Worm (Caenorhabditis elegans) whole organism, mixed stage, embryonic: Measurements from ENCODE around the gene F10E7.6.

Experiments
- M03D4.4 ChIP-seq: sonication (generic microtip); optimal IDR thresholded peaks from 2 replicates; lab custom pipeline; 2017; ENCODE audit warnings: mild to moderate bottlenecking, missing genetic modification characterization, missing compliant biosample characterization
- bed-3 ChIP-seq: fragments of 200-800 bp; sonication (Bioruptor generic); optimal IDR thresholded peaks from 3 replicates; lab custom pipeline; 2018; ENCODE audit warnings: mild to moderate bottlenecking, missing genetic modification characterization, moderate library complexity, missing compliant biosample characterization
- blmp-1 ChIP-seq: fragments of 150-350 bp; optimal IDR thresholded peaks from 2 replicates; lab custom pipeline; 2014; ENCODE audit warnings: missing biosample characterization, missing genetic modification characterization
- ceh-39 ChIP-seq: fragments of 150-350 bp; optimal IDR thresholded peaks from 2 replicates; lab custom pipeline; 2014; ENCODE audit warnings: missing biosample characterization, missing genetic modification characterization
- ceh-83 ChIP-seq: fragments of 200-800 bp; sonication (Bioruptor generic); optimal IDR thresholded peaks from 2 replicates; lab custom pipeline; 2018; ENCODE audit warnings: mild to moderate bottlenecking, missing genetic modification characterization, missing compliant biosample characterization
- ces-1 ChIP-seq: fragments of 150-350 bp; optimal IDR thresholded peaks from 2 replicates; lab custom pipeline; 2014; ENCODE audit warnings: missing biosample characterization, missing genetic modification reagents, missing genetic modification characterization
- cnd-1 ChIP-seq: fragments of 200-800 bp; sonication (Bioruptor generic); optimal IDR thresholded peaks from 2 replicates; lab custom pipeline; 2018; ENCODE audit warnings: mild to moderate bottlenecking, missing genetic modification characterization, missing compliant biosample characterization
- drap-1 ChIP-seq: fragments of 200-800 bp; sonication (Bioruptor generic); optimal IDR thresholded peaks from 3 replicates; lab custom pipeline; 2018; ENCODE audit warnings: mild to moderate bottlenecking, missing genetic modification characterization, missing compliant biosample characterization
- elt-1 ChIP-seq: sonication (generic microtip); optimal IDR thresholded peaks from 2 replicates; lab custom pipeline; 2017; ENCODE audit warnings: missing genetic modification characterization, mild to moderate bottlenecking, missing compliant biosample characterization, antibody characterized with exemption, moderate library complexity, borderline replicate concordance; ENCODE audit not compliant: insufficient read depth
- elt-3 ChIP-seq: fragments of 150-350 bp; optimal IDR thresholded peaks from 2 replicates; lab custom pipeline; 2014; ENCODE audit warnings: missing biosample characterization, missing genetic modification characterization
- flh-1 ChIP-seq: fragments of 200-800 bp; sonication (Bioruptor generic); optimal IDR thresholded peaks from 2 replicates; lab custom pipeline; 2018; ENCODE audit warnings: mild to moderate bottlenecking, missing genetic modification characterization, moderate library complexity, missing compliant biosample characterization
- ham-2 ChIP-seq: fragments of 200-800 bp; sonication (Bioruptor generic); optimal IDR thresholded peaks from 2 replicates; lab custom pipeline; 2018; ENCODE audit warnings: mild to moderate bottlenecking, missing genetic modification characterization, missing compliant biosample characterization
- hlh-1 ChIP-seq: fragments of 150-350 bp; optimal IDR thresholded peaks from 2 replicates; lab custom pipeline; 2014; ENCODE audit warnings: missing biosample characterization, missing genetic modification reagents, missing genetic modification characterization
- lin-32 ChIP-seq: fragments of 200-800 bp; sonication (Bioruptor generic); optimal IDR thresholded peaks from 2 replicates; lab custom pipeline; 2018; ENCODE audit warnings: mild to moderate bottlenecking, missing genetic modification characterization, missing compliant biosample characterization
- lsy-2 ChIP-seq: fragments of 150-350 bp; optimal IDR thresholded peaks from 2 replicates; lab custom pipeline; 2014; ENCODE audit warnings: missing biosample characterization, missing genetic modification characterization
- mab-5 ChIP-seq: fragments of 150-350 bp; optimal IDR thresholded peaks from 2 replicates; lab custom pipeline; 2014; ENCODE audit warnings: missing biosample characterization, missing genetic modification characterization
- mep-1 ChIP-seq: fragments of 150-350 bp; optimal IDR thresholded peaks from 2 replicates; lab custom pipeline; 2017; ENCODE audit warnings: missing biosample characterization, missing genetic modification reagents, missing genetic modification characterization, inconsistent platforms
- nhr-2 ChIP-seq: fragments of 150-350 bp; optimal IDR thresholded peaks from 2 replicates; lab custom pipeline; 2014; ENCODE audit warnings: missing biosample characterization, missing genetic modification characterization
- nhr-237 ChIP-seq: fragments of 150-350 bp; optimal IDR thresholded peaks from 2 replicates; lab custom pipeline; 2014; ENCODE audit warnings: missing biosample characterization, missing genetic modification characterization
- nhr-28 ChIP-seq: fragments of 150-350 bp; optimal IDR thresholded peaks from 2 replicates; lab custom pipeline; 2014; ENCODE audit warnings: missing biosample characterization, missing genetic modification characterization
- nhr-76 ChIP-seq: sonication (generic microtip); optimal IDR thresholded peaks from 2 replicates; lab custom pipeline; 2017; ENCODE audit warnings: missing biosample characterization, missing genetic modification characterization
- pha-4 ChIP-seq: fragments of 150-350 bp; optimal IDR thresholded peaks from 2 replicates; lab custom pipeline; 2018; ENCODE audit warnings: missing biosample characterization, missing genetic modification reagents, missing genetic modification characterization
- snpc-4 ChIP-seq: fragments of 150-350 bp; optimal IDR thresholded peaks from 2 replicates; lab custom pipeline; 2014; ENCODE audit warnings: missing biosample characterization, missing genetic modification characterization
- sptf-1 ChIP-seq: sonication (generic microtip); optimal IDR thresholded peaks from 2 replicates; lab custom pipeline; 2017; ENCODE audit warnings: mild to moderate bottlenecking, missing genetic modification characterization, moderate library complexity, missing compliant biosample characterization
- unc-120 ChIP-seq: sonication (generic microtip); optimal IDR thresholded peaks from 2 replicates; lab custom pipeline; 2017; ENCODE audit warnings: missing genetic modification characterization, missing compliant biosample characterization; ENCODE audit not compliant: poor library complexity, severe bottlenecking
- unc-39 ChIP-seq: fragments of 150-350 bp; optimal IDR thresholded peaks from 2 replicates; lab custom pipeline; 2014; ENCODE audit warnings: missing biosample characterization, missing genetic modification characterization
- zip-8 ChIP-seq: fragments of 150-350 bp; optimal IDR thresholded peaks from 2 replicates; lab custom pipeline; 2014; ENCODE audit warnings: missing biosample characterization, missing genetic modification characterization
- ztf-11 ChIP-seq: fragments of 150-350 bp; optimal IDR thresholded peaks from 2 replicates; lab custom pipeline; 2014; ENCODE audit warnings: missing biosample characterization, missing genetic modification characterization

The F10E7.6 gene

ce11 chrII:7119525-7119924, 6.6 kb downstream of the F10E7.6 start:
- no peak for TF ChIP-seq bed-3 (GFP tag; lab: Kevin White, UChicago)
- TF ChIP-seq drap-1 (GFP tag; lab: Kevin White, UChicago), result no peak
- TF ChIP-seq unc-120, result no peak
- TF ChIP-seq ceh-39 (tag; lab: Kevin White, UChicago), result no peak
- no peak for TF ChIP-seq hlh-1 (tag; lab: Kevin White, UChicago)
- no peak for TF ChIP-seq ham-2 (GFP tag; lab: Kevin White, UChicago)
- no peak for TF ChIP-seq zip-8 (tag; lab: Kevin White, UChicago)
- no peak for TF ChIP-seq ces-1
- no peak for TF ChIP-seq unc-39 (tag; lab: Kevin White, UChicago)
- no peak for TF ChIP-seq mab-5 (tag; lab: Kevin White, UChicago)
- TF ChIP-seq nhr-28 (tag; lab: Kevin White, UChicago), result no peak
- TF ChIP-seq elt-1 (tag; lab: Kevin White, UChicago), result no peak
- TF ChIP-seq blmp-1 (tag; lab: Kevin White, UChicago), result no peak

- TF ChIP-seq elt-3 (tag; lab: Kevin White, UChicago) (no peak), cnd-1 (tag; lab: Kevin White, UChicago) (no peak), M03D4.4 (tag; lab: Kevin White, UChicago) (no peak)
Observed at ce11 chrII:7121762-7122292, 8.9 kb downstream of the F10E7.6 start, which contains the start of gene F10E7.2. F10E7.2 (plus strand) TSS chrII:7122242.

ce11 chrII:7122661-7123418, 10.0 kb downstream of the F10E7.6 start, which contains the start of gene F10E7.11:
F10E7.11 (minus strand) TSS chrII:7122892.
- TF ChIP-seq snpc-4 (tag; lab: Kevin White, UChicago) (no peak), cnd-1 (tag; lab: Kevin White, UChicago) (peak; percentile 16), ces-1 (no peak), ztf-11 (no peak), unc-120 (no peak)

- TF ChIP-seq flh-1 (GFP tag; lab: Kevin White, UChicago) (no peak), mab-5 (tag; lab: Kevin White, UChicago) (no peak), lsy-2 (tag; lab: Kevin White, UChicago) (no peak), lin-32 (GFP tag; lab: Kevin White, UChicago) (no peak), zip-8 (tag; lab: Kevin White, UChicago) (no peak), nhr-237 (no peak), nhr-76 (tag; lab: Kevin White, UChicago) (no peak), ces-1 (no peak), nhr-2 (no peak), elt-1 (tag; lab: Kevin White, UChicago) (no peak), unc-120 (no peak), pha-4 (no peak)
Observed at ce11 chrII:7126457-7126856, 13.6 kb downstream of the F10E7.6 start, which contains the start of gene F10E7.1. F10E7.1 (plus strand) TSS chrII:7126757.

- TF ChIP-seq mep-1 (tag; lab: Kevin White, UChicago) (peak; percentile 62), sptf-1 (tag; lab: Kevin White, UChicago) (peak; percentile 42), ceh-83 (GFP tag; lab: Kevin White, UChicago) (no peak), lsy-2 (tag; lab: Kevin White, UChicago) (peak; percentile 93)
Observed at ce11 chrII:7131871-7132693, 19.2 kb downstream of the F10E7.6 start, which contains the start of the genes T07F8.4 and gld-3. T07F8.4 (minus strand) TSS chrII:7132032. gld-3 (plus strand) TSS chrII:7132643.
